Worm (Caenorhabditis elegans): Measurements from ENCODE around the gene alp-1.

DNA sequence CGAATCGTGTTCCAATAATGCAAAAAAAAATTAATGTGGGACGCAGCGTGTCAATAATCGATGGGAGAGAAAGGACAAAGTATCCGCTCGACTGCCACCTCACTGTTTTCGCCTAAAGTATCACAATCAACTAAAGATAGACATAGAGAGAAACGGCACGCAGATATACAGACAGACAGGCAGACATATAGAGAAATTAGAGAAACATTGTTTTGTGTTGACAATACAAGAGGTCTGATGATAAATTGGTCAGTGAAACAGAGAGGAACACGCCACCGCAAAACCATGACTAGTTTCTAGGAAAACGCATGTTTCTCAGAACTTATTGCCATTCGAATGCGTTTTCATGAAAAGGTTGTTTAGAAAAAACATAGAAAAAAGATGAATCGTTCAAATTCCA lies 21.7 kb upstream of the alp-1 start, which contains the start of gene T28C6.8:
- TF ChIP-seq nhr-237 (tag; optimal IDR thresholded peaks at IDR 0.05), result no peak
- TF ChIP-seq egl-27 (tag; optimal IDR thresholded peaks at IDR 0.05), result no peak
- TF ChIP-seq nhr-10 (tag; optimal IDR thresholded peaks at IDR 0.05), result no peak
- TF ChIP-seq unc-39 (tag; optimal IDR thresholded peaks at IDR 0.05), result no peak
- no peak for TF ChIP-seq skn-1 (tag; optimal IDR thresholded peaks at IDR 0.05)
- no peak for TF ChIP-seq ztf-4 (tag; optimal IDR thresholded peaks at IDR 0.05)
- TF ChIP-seq nhr-11 (tag; optimal IDR thresholded peaks at IDR 0.05), result no peak
- no peak for TF ChIP-seq snpc-4 (tag; optimal IDR thresholded peaks at IDR 0.05)
- no peak for TF ChIP-seq unc-62 (GFP tag; optimal IDR thresholded peaks at IDR 0.05)
- no peak for TF ChIP-seq lin-39 (tag; optimal IDR thresholded peaks at IDR 0.05)
- peak in 1 of 2 experiments; percentile 22 for TF ChIP-seq mdl-1 (tag; optimal IDR thresholded peaks at IDR 0.05)

Data from whole organism, L2 larva.